Worm (Caenorhabditis elegans) whole organism, L4/young adult: ENCODE data around the gene T03G6.1.

Experiments used
- dao-5 ChIP-seq: sonication (generic microtip); optimal IDR thresholded peaks from 2 replicates; lab custom pipeline; 2016; ENCODE audit warnings: missing genotype, missing genetic modification characterization, moderate library complexity, missing compliant biosample characterization
- him-1 ChIP-seq: sonication (generic microtip); optimal IDR thresholded peaks from 2 replicates; lab custom pipeline; 2016; ENCODE audit warnings: missing genotype, missing genetic modification reagents, missing genetic modification characterization, missing compliant biosample characterization

DNA sequence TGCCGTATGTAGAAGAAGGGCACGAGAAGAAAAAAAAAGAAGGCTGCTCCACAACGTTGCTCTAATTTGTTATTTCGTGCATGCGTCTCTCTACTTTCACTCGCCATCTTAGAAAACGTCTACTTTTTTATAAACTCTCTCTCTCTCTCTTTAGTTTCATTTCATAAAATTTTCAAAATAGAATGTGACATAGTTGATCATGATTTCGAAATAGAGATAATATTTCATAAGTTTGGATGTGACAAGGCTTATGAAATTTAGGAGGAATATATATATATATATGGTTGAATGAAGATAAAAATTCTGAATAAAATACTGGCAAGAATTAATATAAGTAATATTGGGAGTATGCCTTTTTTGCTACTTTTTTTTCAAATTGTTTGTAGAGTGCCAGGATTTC, 33.1 kb downstream of the T03G6.1 start:
- TF ChIP-seq him-1 (tag; lab: Kevin White, UChicago) = no peak
- no peak for TF ChIP-seq dao-5
